Fruit fly (Drosophila melanogaster) whole organism, embryonic: ENCODE measurements around the gene CG32260.

Experiments used
- Asciz ChIP-seq: fragments of 200-800 bp; sonication (Bioruptor generic); optimal IDR thresholded peaks from 2 replicates; lab custom pipeline; 2017; ENCODE audit warnings: missing biosample characterization, mild to moderate bottlenecking, missing genetic modification characterization, missing genetic modification reagents
- Blimp-1 ChIP-seq: fragments of 200-800 bp; sonication (Bioruptor generic); optimal IDR thresholded peaks from 3 replicates; lab custom pipeline; 2018; ENCODE audit warnings: missing biosample characterization, missing genetic modification characterization, mild to moderate bottlenecking, moderate library complexity, missing genetic modification reagents
- CG13123 ChIP-seq: fragments of 200-800 bp; sonication (Bioruptor generic); optimal IDR thresholded peaks from 2 replicates; lab custom pipeline; 2016; ENCODE audit warnings: missing biosample characterization, missing genetic modification characterization
- CG13424 ChIP-seq: fragments of 200-800 bp; sonication (Bioruptor generic); optimal IDR thresholded peaks from 2 replicates; lab custom pipeline; 2019; ENCODE audit warnings: missing biosample characterization, mild to moderate bottlenecking, missing genetic modification characterization, moderate library complexity
- CG14050 ChIP-seq: fragments of 200-800 bp; sonication (Bioruptor generic); IDR thresholded peaks from 3 replicates; pipeline ENCODE4 v1.3.6; 2022; ENCODE audit warnings: missing biosample characterization, missing genetic modification characterization
- CG15073 ChIP-seq: fragments of 200-800 bp; sonication (Bioruptor generic); optimal IDR thresholded peaks from 2 replicates; lab custom pipeline; 2016; ENCODE audit warnings: missing biosample characterization, missing genetic modification characterization
- CG16815 ChIP-seq: fragments of 200-800 bp; sonication (Bioruptor generic); optimal IDR thresholded peaks from 3 replicates; lab custom pipeline; 2017; ENCODE audit warnings: missing biosample characterization, mild to moderate bottlenecking, missing genetic modification characterization
- CG17912 ChIP-seq: fragments of 200-800 bp; sonication (Bioruptor generic); optimal IDR thresholded peaks from 2 replicates; lab custom pipeline; 2018; ENCODE audit warnings: missing biosample characterization, mild to moderate bottlenecking, missing genetic modification characterization
- CG2116 ChIP-seq: fragments of 200-800 bp; sonication (Bioruptor generic); optimal IDR thresholded peaks from 3 replicates; lab custom pipeline; 2018; ENCODE audit warnings: missing biosample characterization, mild to moderate bottlenecking, missing genetic modification characterization
- CG2199 ChIP-seq: fragments of 200-800 bp; sonication (Bioruptor generic); IDR thresholded peaks from 3 replicates; pipeline ENCODE4 v1.3.6; 2022; ENCODE audit warnings: missing biosample characterization, missing genetic modification characterization
- CG5245 ChIP-seq: fragments of 200-800 bp; sonication (Bioruptor generic); optimal IDR thresholded peaks from 3 replicates; lab custom pipeline; 2016; ENCODE audit warnings: missing biosample characterization, missing genetic modification characterization
- CG6254 ChIP-seq: fragments of 200-800 bp; sonication (Bioruptor generic); optimal IDR thresholded peaks from 3 replicates; lab custom pipeline; 2017; ENCODE audit warnings: mild to moderate bottlenecking, missing biosample characterization, missing genetic modification reagents, missing genetic modification characterization
- CG6272 ChIP-seq: fragments of 200-800 bp; sonication (Bioruptor generic); IDR thresholded peaks from 2 replicates; pipeline ENCODE4 v1.3.6; 2022; ENCODE audit warnings: missing biosample characterization, missing genetic modification characterization
- CG8281 ChIP-seq: fragments of 200-800 bp; sonication (Bioruptor generic); optimal IDR thresholded peaks from 2 replicates; lab custom pipeline; 2018; ENCODE audit warnings: missing biosample characterization, mild to moderate bottlenecking, missing genetic modification characterization, moderate library complexity
- CG9215 ChIP-seq: fragments of 200-800 bp; sonication (Bioruptor generic); IDR thresholded peaks from 2 replicates; pipeline ENCODE4 v1.3.6; 2022; ENCODE audit warnings: missing biosample characterization, missing genetic modification characterization
- CG9797 ChIP-seq: fragments of 200-800 bp; sonication (Bioruptor generic); optimal IDR thresholded peaks from 3 replicates; lab custom pipeline; 2018; ENCODE audit warnings: missing biosample characterization, mild to moderate bottlenecking, missing genetic modification characterization
- Ets97D ChIP-seq: fragments of 200-800 bp; sonication (Bioruptor generic); optimal IDR thresholded peaks from 3 replicates; lab custom pipeline; 2016; ENCODE audit warnings: missing biosample characterization, missing genetic modification characterization
- HHEX ChIP-seq: fragments of 200-800 bp; sonication (Bioruptor generic); optimal IDR thresholded peaks from 3 replicates; lab custom pipeline; 2017; ENCODE audit warnings: missing biosample characterization, mild to moderate bottlenecking, missing genetic modification characterization, missing genetic modification reagents
- Hr78 ChIP-seq, 2 experiments: fragments of 200-800 bp in 1 of 2; fragments of >200 bp in 1 of 2; sonication (Bioruptor generic) in 1 of 2; optimal IDR thresholded peaks; 2 replicates each; lab custom pipeline; 2017 to 2019; ENCODE audit warnings: missing biosample characterization in 2 of 2, missing genetic modification characterization in 2 of 2, mild to moderate bottlenecking in 1 of 2, moderate library complexity in 1 of 2
- Meics ChIP-seq: fragments of 200-800 bp; sonication (Bioruptor generic); optimal IDR thresholded peaks from 2 replicates; lab custom pipeline; 2017; ENCODE audit warnings: missing biosample characterization, mild to moderate bottlenecking, missing genetic modification characterization
- Opbp ChIP-seq: fragments of 200-800 bp; sonication (Bioruptor generic); IDR thresholded peaks from 3 replicates; pipeline ENCODE4 v1.3.6; 2022; ENCODE audit warnings: missing biosample characterization, missing genetic modification characterization; ENCODE audit not compliant: partially characterized antibody
- Ravus ChIP-seq: fragments of 200-800 bp; sonication (Bioruptor generic); IDR thresholded peaks from 2 replicates; pipeline ENCODE4 v1.3.6; 2022; ENCODE audit warnings: missing biosample characterization, missing genetic modification characterization
- Ssrp ChIP-seq: fragments of 200-800 bp; sonication (Bioruptor generic); optimal IDR thresholded peaks from 2 replicates; lab custom pipeline; 2018; ENCODE audit warnings: missing biosample characterization, mild to moderate bottlenecking, missing genetic modification characterization, moderate library complexity
- Stat92E ChIP-seq, 3 experiments: fragments of >200 bp in 2 of 3; fragments of 200-800 bp in 1 of 3; sonication (Bioruptor generic) in 1 of 3; optimal IDR thresholded peaks; 2 replicates each; lab custom pipeline; 2017 to 2019; ENCODE audit warnings: missing biosample characterization in 3 of 3, missing genetic modification characterization in 3 of 3, mild to moderate bottlenecking in 1 of 3, moderate library complexity in 1 of 3
- Vsx1 ChIP-seq: fragments of 200-800 bp; sonication (Bioruptor generic); optimal IDR thresholded peaks from 2 replicates; lab custom pipeline; 2017; ENCODE audit warnings: missing biosample characterization, mild to moderate bottlenecking, missing genetic modification characterization, missing genetic modification reagents
- amos ChIP-seq: fragments of 200-800 bp; sonication (Bioruptor generic); IDR thresholded peaks from 2 replicates; pipeline ENCODE4 v1.3.6; 2022; ENCODE audit warnings: missing biosample characterization, missing genetic modification characterization; ENCODE audit not compliant: partially characterized antibody
- ase ChIP-seq: fragments of 200-800 bp; sonication (Bioruptor generic); IDR thresholded peaks from 3 replicates; pipeline ENCODE4 v1.3.6; 2022; ENCODE audit warnings: missing biosample characterization, missing genetic modification characterization
- bsh ChIP-seq, 2 experiments: fragments of 200-800 bp; sonication (Bioruptor generic); optimal IDR thresholded peaks; 2 replicates each; lab custom pipeline; 2017 to 2018; ENCODE audit warnings: mild to moderate bottlenecking in 2 of 2, missing biosample characterization in 2 of 2, missing genetic modification characterization in 2 of 2, moderate library complexity in 1 of 2
- chinmo ChIP-seq: fragments of 200-800 bp; sonication (Bioruptor generic); IDR thresholded peaks from 4 replicates; pipeline ENCODE4 v1.3.6; 2022; ENCODE audit warnings: missing biosample characterization, missing genetic modification characterization; ENCODE audit not compliant: partially characterized antibody
- crc ChIP-seq: fragments of 200-800 bp; sonication (Bioruptor generic); optimal IDR thresholded peaks from 2 replicates; lab custom pipeline; 2016; ENCODE audit warnings: missing biosample characterization, missing genetic modification characterization
- crol ChIP-seq: fragments of 200-800 bp; sonication (Bioruptor generic); IDR thresholded peaks from 2 replicates; pipeline ENCODE4 v1.3.6; 2022; ENCODE audit warnings: missing biosample characterization, missing genetic modification characterization
- ftz-f1 ChIP-seq: fragments of 200-800 bp; sonication (Bioruptor generic); optimal IDR thresholded peaks from 2 replicates; lab custom pipeline; 2016; ENCODE audit warnings: missing biosample characterization, missing genetic modification characterization
- hkb ChIP-seq, 2 experiments: fragments of 200-800 bp in 1 of 2; fragments of >200 bp in 1 of 2; sonication (Bioruptor generic) in 1 of 2; IDR thresholded peaks in 1 of 2; optimal IDR thresholded peaks in 1 of 2; 2 replicates each; pipeline versions ENCODE4 v1.3.6 to Lab custom; 2017 to 2022; ENCODE audit warnings: missing biosample characterization in 1 of 2, missing genetic modification characterization in 1 of 2
- jing ChIP-seq: fragments of 200-800 bp; sonication (Bioruptor generic); optimal IDR thresholded peaks from 2 replicates; lab custom pipeline; 2018; ENCODE audit warnings: missing biosample characterization, mild to moderate bottlenecking, missing genetic modification characterization
- kay ChIP-seq: fragments of 200-800 bp; sonication (Bioruptor generic); optimal IDR thresholded peaks from 2 replicates; lab custom pipeline; 2016; ENCODE audit warnings: missing biosample characterization, missing genetic modification characterization
- lov ChIP-seq, 2 experiments: fragments of 200-800 bp in 1 of 2; fragments of >200 bp in 1 of 2; sonication (Bioruptor generic) in 1 of 2; IDR thresholded peaks in 1 of 2; optimal IDR thresholded peaks in 1 of 2; 2 replicates in 1 of 2; 3 replicates in 1 of 2; pipeline versions ENCODE4 v1.3.6 to Lab custom; 2017 to 2022; ENCODE audit warnings: missing biosample characterization in 1 of 2, missing genetic modification characterization in 1 of 2
- nmo ChIP-seq: fragments of 200-800 bp; sonication (Bioruptor generic); optimal IDR thresholded peaks from 2 replicates; lab custom pipeline; 2018; ENCODE audit warnings: missing biosample characterization, mild to moderate bottlenecking, missing genetic modification characterization, moderate library complexity
- org-1 ChIP-seq: fragments of 200-800 bp; sonication (Bioruptor generic); optimal IDR thresholded peaks from 2 replicates; lab custom pipeline; 2017; ENCODE audit warnings: missing biosample characterization, missing genetic modification characterization
- otp ChIP-seq: fragments of 200-800 bp; sonication (Bioruptor generic); IDR thresholded peaks from 3 replicates; pipeline ENCODE4, ENCODE4 v1.3.6; 2022; ENCODE audit warnings: missing biosample characterization, missing genetic modification characterization
- schlank ChIP-seq: fragments of 200-800 bp; sonication (Bioruptor generic); optimal IDR thresholded peaks from 2 replicates; lab custom pipeline; 2018; ENCODE audit warnings: missing biosample characterization, mild to moderate bottlenecking, missing genetic modification characterization
- sd ChIP-seq: fragments of 200-800 bp; sonication (Bioruptor generic); optimal IDR thresholded peaks from 3 replicates; lab custom pipeline; 2018; ENCODE audit warnings: missing biosample characterization, mild to moderate bottlenecking, missing genetic modification characterization, moderate library complexity
- sens ChIP-seq: fragments of 200-800 bp; sonication (Bioruptor generic); peaks from one replicate; lab custom pipeline; 2016; ENCODE audit warnings: missing biosample characterization, missing genetic modification characterization
- sisA ChIP-seq: fragments of 200-800 bp; sonication (Bioruptor generic); IDR thresholded peaks from 2 replicates; pipeline ENCODE4 v1.3.6; 2022; ENCODE audit warnings: missing biosample characterization, missing genetic modification characterization
- tll ChIP-seq, 2 experiments: fragments of 200-800 bp in 1 of 2; fragments of >200 bp in 1 of 2; sonication (Bioruptor generic) in 1 of 2; optimal IDR thresholded peaks; 2 replicates each; lab custom pipeline; 2017 to 2019; ENCODE audit warnings: missing biosample characterization in 2 of 2, missing genetic modification characterization in 2 of 2, mild to moderate bottlenecking in 1 of 2, moderate library complexity in 1 of 2
- vvl ChIP-seq: fragments of 200-800 bp; sonication (Bioruptor generic); IDR thresholded peaks from 2 replicates; pipeline ENCODE4 v1.3.6; 2022; ENCODE audit warnings: missing biosample characterization, missing genetic modification characterization
- wek ChIP-seq: fragments of 200-800 bp; sonication (Bioruptor generic); optimal IDR thresholded peaks from 3 replicates; lab custom pipeline; 2018; ENCODE audit warnings: missing biosample characterization, mild to moderate bottlenecking, missing genetic modification characterization, moderate library complexity
- zf30C ChIP-seq: fragments of 200-800 bp; sonication (Bioruptor generic); optimal IDR thresholded peaks from 3 replicates; lab custom pipeline; 2018; ENCODE audit warnings: missing biosample characterization, mild to moderate bottlenecking, missing genetic modification characterization

The CG32260 gene

DNA sequence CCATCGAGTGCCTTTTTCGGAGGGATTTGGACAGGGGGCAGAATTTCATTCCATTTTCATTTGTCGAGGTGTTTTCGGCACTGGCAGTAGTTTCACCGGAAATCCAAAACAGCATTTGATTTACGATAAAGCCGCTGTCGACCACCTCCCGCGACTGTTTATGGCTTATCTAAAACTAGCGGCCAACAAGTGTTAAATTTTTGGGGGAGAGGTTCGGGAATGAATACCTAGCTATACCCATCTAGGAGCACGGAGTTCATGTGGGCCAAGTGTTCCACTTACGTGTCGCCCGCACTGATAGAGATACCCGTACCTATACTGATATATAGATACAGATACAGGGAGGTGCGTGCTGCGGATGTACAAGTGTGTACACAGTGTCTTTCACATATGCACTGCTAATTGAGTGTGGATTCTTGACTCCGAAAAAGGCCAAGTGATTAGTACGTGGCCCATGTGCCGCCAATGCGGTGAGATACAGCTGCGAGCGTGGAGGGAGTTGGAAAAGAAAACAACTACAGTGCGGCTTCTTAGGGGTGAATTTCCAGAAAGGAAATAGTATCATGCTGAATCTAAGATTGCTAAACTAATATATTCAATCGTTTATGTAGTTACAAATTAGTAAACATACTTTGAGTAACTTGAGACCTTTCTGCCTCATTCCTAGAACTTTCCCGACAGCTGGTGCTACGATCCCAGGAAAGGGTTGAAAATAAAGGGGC is 22.4 kb upstream of the CG32260 start (continued):
- TF ChIP-seq Vsx1 (GFP tag; lab: Kevin White, UChicago): peak; percentile 67
- TF ChIP-seq CG13424 (tag; lab: Kevin White, UChicago): no peak
- no peak for TF ChIP-seq hkb (optimal IDR thresholded peaks at IDR 0.05; lab: Kevin White, UChicago)
- 0 out of 2 replicates have a peak, but pooled peaks have one; percentile 7 for TF ChIP-seq hkb (GFP tag; IDR thresholded peaks at IDR 0.05; lab: Robert Waterston, UW)
- no peak for TF ChIP-seq sd (tag; lab: Kevin White, UChicago)
- TF ChIP-seq wek (GFP tag; lab: Kevin White, UChicago): no peak
- TF ChIP-seq Hr78 (GFP tag; optimal IDR thresholded peaks at IDR 0.05; lab: Kevin White, UChicago): peak in 1 of 2 experiments; percentile 76
- no peak for TF ChIP-seq tll (GFP tag; optimal IDR thresholded peaks at IDR 0.05; lab: Kevin White, UChicago)
- no peak for TF ChIP-seq CG17912
- TF ChIP-seq CG16815: no peak
- no peak for TF ChIP-seq CG8281 (tag; lab: Kevin White, UChicago)
- TF ChIP-seq CG5245 (GFP tag; lab: Kevin White, UChicago): no peak
- no peak for TF ChIP-seq crc (GFP tag; lab: Kevin White, UChicago)
- peak; percentile 46 for TF ChIP-seq sens (GFP tag; lab: Kevin White, UChicago)
- no peak for TF ChIP-seq Ravus (GFP tag; lab: Robert Waterston, UW)
- TF ChIP-seq Opbp (GFP tag; lab: Robert Waterston, UW): no peak
- TF ChIP-seq Meics (GFP tag; lab: Kevin White, UChicago): no peak
- no peak for TF ChIP-seq ftz-f1 (GFP tag; lab: Kevin White, UChicago)
- TF ChIP-seq sisA (GFP tag; lab: Robert Waterston, UW): no peak
- peak; percentile 39 for TF ChIP-seq vvl (GFP tag; lab: Robert Waterston, UW)
- no peak for TF ChIP-seq ase
- TF ChIP-seq CG2199: 0 out of 3 replicates have a peak, but pooled peaks have one; percentile 49
- TF ChIP-seq Asciz (GFP tag; lab: Kevin White, UChicago): no peak
- no peak for TF ChIP-seq CG13123 (GFP tag; lab: Kevin White, UChicago)
- TF ChIP-seq CG9215 (GFP tag; lab: Robert Waterston, UW): no peak
- no peak for TF ChIP-seq CG14050 (GFP tag; lab: Robert Waterston, UW)
- no peak for TF ChIP-seq zf30C (GFP tag; lab: Kevin White, UChicago)
- TF ChIP-seq Ssrp (tag; lab: Kevin White, UChicago): no peak
- peak in 1 of 2 experiments; percentile 3 for TF ChIP-seq bsh (GFP tag; optimal IDR thresholded peaks at IDR 0.05; lab: Kevin White, UChicago)
- peak; percentile 4 for TF ChIP-seq Ets97D (GFP tag; lab: Kevin White, UChicago)
- TF ChIP-seq crol (GFP tag; lab: Robert Waterston, UW): 0 out of 2 replicates have a peak, but pooled peaks have one; percentile 12
- TF ChIP-seq CG6254 (GFP tag; lab: Kevin White, UChicago): peak; percentile 23
- TF ChIP-seq kay (GFP tag; lab: Kevin White, UChicago): no peak
- no peak for TF ChIP-seq HHEX (GFP tag; lab: Kevin White, UChicago)
- TF ChIP-seq org-1 (GFP tag; lab: Kevin White, UChicago): no peak
- TF ChIP-seq amos (GFP tag; lab: Robert Waterston, UW): no peak
- TF ChIP-seq CG15073 (GFP tag; lab: Kevin White, UChicago): no peak
- no peak for TF ChIP-seq chinmo (GFP tag; lab: Robert Waterston, UW)
- no peak for TF ChIP-seq CG2116 (GFP tag; lab: Kevin White, UChicago)
- TF ChIP-seq Blimp-1: no peak
- no peak for TF ChIP-seq jing
- TF ChIP-seq CG6272 (GFP tag; lab: Robert Waterston, UW): no peak
- TF ChIP-seq CG9797 (GFP tag; lab: Kevin White, UChicago): no peak
- no peak for TF ChIP-seq lov (optimal IDR thresholded peaks at IDR 0.05; lab: Kevin White, UChicago)
- 0 out of 3 replicates have a peak, but pooled peaks have one; percentile 7 for TF ChIP-seq lov (GFP tag; IDR thresholded peaks at IDR 0.05; lab: Robert Waterston, UW)
- TF ChIP-seq Stat92E (GFP tag; optimal IDR thresholded peaks at IDR 0.05; lab: Kevin White, UChicago): no peak
- TF ChIP-seq schlank: no peak
- TF ChIP-seq otp (GFP tag; lab: Robert Waterston, UW): peak; percentile 50; the same call in 1 of the 3 replicates
- no peak for TF ChIP-seq nmo (GFP tag; lab: Kevin White, UChicago)
